Fruit fly (Drosophila melanogaster) whole organism, embryonic: Measurements from ENCODE around the gene CG7011.

Source experiments
- Asciz ChIP-seq: fragments of 200-800 bp; sonication (Bioruptor generic); optimal IDR thresholded peaks from 2 replicates; lab custom pipeline; 2017; ENCODE audit warnings: missing biosample characterization, mild to moderate bottlenecking, missing genetic modification characterization, missing genetic modification reagents
- CG3163 ChIP-seq: fragments of 200-800 bp; sonication (Bioruptor generic); optimal IDR thresholded peaks from 3 replicates; lab custom pipeline; 2016; ENCODE audit warnings: missing biosample characterization, missing genetic modification characterization
- CG32532 ChIP-seq: fragments of 200-800 bp; sonication (Bioruptor generic); IDR thresholded peaks from 2 replicates; pipeline ENCODE4 v1.3.6; 2022; ENCODE audit warnings: missing biosample characterization, missing genetic modification characterization
- CG4820 ChIP-seq: fragments of 200-800 bp; sonication (Bioruptor generic); optimal IDR thresholded peaks from 3 replicates; lab custom pipeline; 2016; ENCODE audit warnings: missing biosample characterization, missing genetic modification characterization
- Dfd ChIP-seq, 2 experiments: fragments of >200 bp; optimal IDR thresholded peaks; 2 replicates each; lab custom pipeline; 2017; ENCODE audit warnings: missing biosample characterization in 2 of 2, missing genetic modification characterization in 2 of 2
- Dip2 ChIP-seq: fragments of 200-800 bp; sonication (Bioruptor generic); IDR thresholded peaks from 2 replicates; pipeline ENCODE4 v1.3.6; 2022; ENCODE audit warnings: missing biosample characterization, missing genetic modification characterization
- Fer2 ChIP-seq: fragments of 200-800 bp; sonication (Bioruptor generic); optimal IDR thresholded peaks from 2 replicates; lab custom pipeline; 2018; ENCODE audit warnings: missing biosample characterization, mild to moderate bottlenecking, missing genetic modification characterization, moderate library complexity
- MESR4 ChIP-seq: fragments of 200-800 bp; sonication (Bioruptor generic); optimal IDR thresholded peaks from 2 replicates; lab custom pipeline; 2018; ENCODE audit warnings: missing biosample characterization, mild to moderate bottlenecking, missing genetic modification characterization, moderate library complexity
- Side ChIP-seq: fragments of 200-800 bp; sonication (Bioruptor generic); optimal IDR thresholded peaks from 2 replicates; lab custom pipeline; 2016; ENCODE audit warnings: missing biosample characterization, missing genetic modification characterization
- ranshi ChIP-seq: fragments of 200-800 bp; sonication (Bioruptor generic); IDR thresholded peaks from 2 replicates; pipeline ENCODE4 v1.3.6; 2022; ENCODE audit warnings: missing biosample characterization, missing genetic modification characterization

DNA sequence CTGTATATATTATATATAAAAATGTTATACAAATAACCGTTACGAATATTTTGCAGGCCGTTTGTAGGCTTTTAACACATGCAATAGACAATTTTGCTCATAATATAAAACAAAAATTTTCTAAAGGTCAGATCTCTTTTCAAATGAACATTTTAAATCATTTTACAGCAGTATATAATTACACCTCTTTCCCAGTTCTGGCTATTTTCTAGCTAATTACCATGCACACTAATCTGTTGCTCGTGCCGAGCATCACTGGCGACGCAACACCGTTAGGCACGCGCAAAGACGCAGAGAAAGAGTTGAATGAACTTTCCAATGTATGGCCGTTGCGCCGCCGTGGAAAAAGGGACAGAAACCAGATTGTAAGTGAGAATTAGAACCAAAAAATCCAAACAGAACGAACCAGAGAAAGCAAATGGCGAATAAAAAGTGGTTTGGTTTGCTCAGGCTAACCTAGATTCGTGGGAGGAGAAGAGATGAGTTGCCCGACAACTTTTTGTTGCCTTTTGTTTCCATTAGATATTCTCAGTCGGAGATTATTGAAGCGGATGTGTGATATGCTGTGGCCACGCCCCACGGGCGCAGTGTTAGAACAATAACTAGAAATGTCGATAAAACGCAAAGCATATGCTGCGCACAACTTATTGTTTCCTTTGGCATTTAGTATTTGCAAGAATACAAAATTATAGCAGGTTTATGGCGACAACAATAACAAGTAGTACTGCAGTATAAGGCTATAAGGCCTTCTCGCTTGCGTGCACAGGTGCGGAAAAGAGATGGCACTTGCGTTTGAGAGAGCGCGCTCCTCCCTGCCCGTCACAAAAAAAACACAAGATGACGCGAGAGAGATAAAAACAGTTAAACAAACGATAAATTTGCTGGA lies 22.1 kb downstream of the CG7011 start:
- TF ChIP-seq Asciz: no peak
- TF ChIP-seq CG4820 (GFP tag; lab: Kevin White, UChicago): no peak
- peak; percentile 55; the same call in 1 of the 2 replicates for TF ChIP-seq CG32532 (GFP tag; lab: Robert Waterston, UW)
- TF ChIP-seq ranshi: 0 out of 2 replicates have a peak, but pooled peaks have one; percentile 21
- TF ChIP-seq MESR4 (GFP tag; lab: Kevin White, UChicago): no peak
- TF ChIP-seq Fer2 (tag; lab: Kevin White, UChicago): no peak
- no peak for TF ChIP-seq Side (GFP tag; lab: Kevin White, UChicago)
- no peak for TF ChIP-seq CG3163
- no peak for TF ChIP-seq Dip2 (GFP tag; lab: Robert Waterston, UW)
- TF ChIP-seq Dfd (GFP tag; optimal IDR thresholded peaks at IDR 0.05; lab: Kevin White, UChicago): no peak
